Fruit fly (Drosophila melanogaster) Kc167 (cell line): ENCODE measurements around the gene Cpr65Au.
"Not testable (repeated sequence)": the region's sequence is repeated elsewhere in the genome, so short reads cannot be mapped to it uniquely, and the experiment has no call there.

Source experiments
- Myc ChIP-seq: fragments of >200 bp; optimal IDR thresholded peaks from 2 replicates; lab custom pipeline; 2017; ENCODE audit warnings: missing external identifiers
- Sin3A ChIP-seq: fragments of >200 bp; optimal IDR thresholded peaks from 2 replicates; lab custom pipeline; 2018; ENCODE audit warnings: missing external identifiers
- h ChIP-seq: fragments of >200 bp; optimal IDR thresholded peaks from 3 replicates; lab custom pipeline; 2018; ENCODE audit warnings: missing external identifiers
- insv ChIP-seq: fragments of >200 bp; optimal IDR thresholded peaks from 3 replicates; lab custom pipeline; 2018; ENCODE audit warnings: missing external identifiers
- psq ChIP-seq: fragments of >200 bp; optimal IDR thresholded peaks from 2 replicates; lab custom pipeline; 2017; ENCODE audit warnings: missing external identifiers
- ttk ChIP-seq: sonication (Bioruptor generic); optimal IDR thresholded peaks from 2 replicates; lab custom pipeline; 2017; ENCODE audit warnings: missing external identifiers

Cpr65Au gene

dm6 chr3L:6132009-6132408, at the start of gene Cpr65Au:
TSS of gene Cpr65Au (minus strand) at chr3L:6132109.
- TF ChIP-seq ttk (no peak), psq (lab: Kevin White, UChicago) (no peak), Sin3A (no peak), h (lab: Kevin White, UChicago) (no peak), insv (lab: Kevin White, UChicago) (no peak), Myc (no peak)

- TF ChIP-seq ttk (no peak), Sin3A (no peak), Myc (no peak), psq (lab: Kevin White, UChicago) (no peak), insv (lab: Kevin White, UChicago) (no peak), h (lab: Kevin White, UChicago) (no peak)
Observed at dm6 chr3L:6173826-6174255, 41.9 kb upstream of the Cpr65Au start, which contains the start of the genes fmt and CG7376. TSS of gene fmt (minus strand) at chr3L:6173880. TSS of gene CG7376 (plus strand) at chr3L:6174248.

dm6 chr3L:6162483-6163128, 30.7 kb upstream of the Cpr65Au start, which contains the start of gene Prdm13:
TSS of gene Prdm13 (plus strand) at chr3L:6163127.
- TF ChIP-seq Sin3A (no peak), insv (lab: Kevin White, UChicago) (no peak), h (lab: Kevin White, UChicago) (no peak), ttk (no peak), Myc (no peak), psq (lab: Kevin White, UChicago) (no peak)

- TF ChIP-seq ttk (no peak), psq (lab: Kevin White, UChicago) (no peak), Myc (no peak), h (lab: Kevin White, UChicago) (no peak), Sin3A (no peak), insv (lab: Kevin White, UChicago) (no peak)
Observed at dm6 chr3L:6161997-6162396, 30.1 kb upstream of the Cpr65Au start.

dm6 chr3L:6160514-6160913, 28.6 kb upstream of the Cpr65Au start, which contains the start of gene Cpr65Az:
TSS of gene Cpr65Az (plus strand) at chr3L:6160814.
- TF ChIP-seq psq (lab: Kevin White, UChicago) (no peak), Sin3A (no peak)

- no peak for TF ChIP-seq ttk
- no peak for TF ChIP-seq h (lab: Kevin White, UChicago)
- no peak for TF ChIP-seq psq (lab: Kevin White, UChicago)
- no peak for TF ChIP-seq Myc
- TF ChIP-seq insv (lab: Kevin White, UChicago), result no peak
- no peak for TF ChIP-seq Sin3A
Observed at dm6 chr3L:6159863-6160262, 28.0 kb upstream of the Cpr65Au start.

dm6 chr3L:6158530-6158929, 26.6 kb upstream of the Cpr65Au start, which contains the start of gene Cpr65Ay:
TSS of gene Cpr65Ay (minus strand) at chr3L:6158630.
- no peak for TF ChIP-seq psq (lab: Kevin White, UChicago)
- TF ChIP-seq h (lab: Kevin White, UChicago), result no peak
- no peak for TF ChIP-seq insv (lab: Kevin White, UChicago)
- TF ChIP-seq ttk, result no peak
- TF ChIP-seq Sin3A, result no peak
- TF ChIP-seq Myc, result no peak

dm6 chr3L:6157327-6158032, 25.6 kb upstream of the Cpr65Au start, which contains the start of gene CG13297:
TSS of gene CG13297 (minus strand) at chr3L:6157377.
- TF ChIP-seq insv (lab: Kevin White, UChicago) (no peak), Myc (no peak), h (lab: Kevin White, UChicago) (no peak), psq (lab: Kevin White, UChicago) (no peak), ttk (no peak), Sin3A (no peak)

dm6 chr3L:6154951-6155394, 23.1 kb upstream of the Cpr65Au start:
- TF ChIP-seq Myc (no peak), insv (lab: Kevin White, UChicago) (no peak), psq (lab: Kevin White, UChicago) (no peak), ttk (no peak), Sin3A (no peak), h (lab: Kevin White, UChicago) (no peak)

- TF ChIP-seq Myc (no peak), ttk (no peak), insv (lab: Kevin White, UChicago) (no peak), Sin3A (no peak), psq (lab: Kevin White, UChicago) (no peak), h (lab: Kevin White, UChicago) (no peak)
Observed at dm6 chr3L:6152531-6152930, 20.6 kb upstream of the Cpr65Au start, which contains the start of gene Acp65Aa. TSS of gene Acp65Aa (minus strand) at chr3L:6152745.

dm6 chr3L:6150757-6151354, 18.9 kb upstream of the Cpr65Au start, which contains the start of the genes Cpr65Ax2 and Lcp65Aa:
TSS of gene Cpr65Ax2 (minus strand) at chr3L:6150857.
TSS of gene Lcp65Aa (plus strand) at chr3L:6151304.
- TF ChIP-seq Myc; insv (lab: Kevin White, UChicago); psq (lab: Kevin White, UChicago): not testable (repeated sequence)

- TF ChIP-seq ttk; insv (lab: Kevin White, UChicago); psq (lab: Kevin White, UChicago): not testable (repeated sequence)
Observed at dm6 chr3L:6149248-6149647, 17.3 kb upstream of the Cpr65Au start, which contains the start of gene Lcp65Ab1. TSS of gene Lcp65Ab1 (plus strand) at chr3L:6149548.
